Worm (Caenorhabditis elegans) whole organism, early embryonic: ENCODE measurements around the gene T01B10.5.

Experiments
- F13C5.2 ChIP-seq: sonication (generic microtip); optimal IDR thresholded peaks from 2 replicates; lab custom pipeline; 2017; ENCODE audit warnings: mild to moderate bottlenecking, missing genetic modification characterization, inconsistent platforms, missing compliant biosample characterization
- ama-1 ChIP-seq: fragments of 150-350 bp; optimal IDR thresholded peaks from 2 replicates; lab custom pipeline; 2014
- ceh-13 ChIP-seq: fragments of 200-800 bp; sonication (Bioruptor generic); optimal IDR thresholded peaks from 2 replicates; lab custom pipeline; 2018; ENCODE audit warnings: mild to moderate bottlenecking, missing genetic modification characterization, missing compliant biosample characterization
- flt-1 ChIP-seq: fragments of 200-800 bp; sonication (Bioruptor generic); IDR thresholded peaks from 2 replicates; pipeline ENCODE4 v1.3.6; 2022; ENCODE audit warnings: missing genetic modification characterization, missing compliant biosample characterization
- hmg-4 ChIP-seq: fragments of 200-800 bp; sonication (Bioruptor generic); optimal IDR thresholded peaks from 2 replicates; lab custom pipeline; 2018; ENCODE audit warnings: mild to moderate bottlenecking, missing genetic modification characterization, missing compliant biosample characterization
- sea-1 ChIP-seq: fragments of 200-800 bp; sonication (Bioruptor generic); conservative IDR thresholded peaks from 2 replicates; pipeline ENCODE4 v1.3.6; 2022; ENCODE audit warnings: missing genetic modification characterization, missing compliant biosample characterization
- tbx-37 ChIP-seq: fragments of 200-800 bp; sonication (Bioruptor generic); conservative IDR thresholded peaks from 2 replicates; pipeline ENCODE4 v1.3.6; 2022; ENCODE audit warnings: missing genetic modification reagents, missing genetic modification characterization, missing compliant biosample characterization
- tra-4 ChIP-seq: sonication (generic microtip); optimal IDR thresholded peaks from 2 replicates; lab custom pipeline; 2017; ENCODE audit warnings: missing genetic modification characterization, missing compliant biosample characterization

DNA sequence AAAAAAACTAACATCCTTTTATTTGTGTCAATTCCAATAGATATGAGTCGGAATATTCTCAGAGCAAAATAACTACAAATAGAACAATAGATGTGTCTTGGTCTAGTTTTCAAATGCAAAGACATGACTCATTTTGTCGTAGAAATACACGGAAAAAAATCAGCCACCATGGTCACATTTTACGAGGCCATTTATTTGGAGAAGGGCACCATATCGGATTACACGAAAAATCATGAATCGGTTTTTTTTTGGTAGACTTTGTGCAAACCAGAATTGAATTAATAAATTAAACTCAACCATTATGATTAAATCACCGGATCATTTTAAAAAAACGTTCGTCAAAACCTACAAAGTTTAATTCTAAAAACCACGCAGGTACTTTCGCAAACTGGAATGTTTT lies 25.3 kb downstream of the T01B10.5 start, which contains the start of gene H03E18.2:
- TF ChIP-seq tra-4 (tag; lab: Kevin White, UChicago), result no peak
- no peak for TF ChIP-seq ama-1 (lab: Kevin White, UChicago)
- no peak for TF ChIP-seq sea-1 (GFP tag; lab: Robert Waterston, UW)
- TF ChIP-seq F13C5.2 (tag; lab: Kevin White, UChicago), result no peak
- TF ChIP-seq tbx-37, result no peak
- no peak for TF ChIP-seq flt-1 (GFP tag; lab: Robert Waterston, UW)
- TF ChIP-seq ceh-13, result no peak
- TF ChIP-seq hmg-4 (GFP tag; lab: Kevin White, UChicago), result no peak
